Worm (Caenorhabditis elegans) whole organism, L1 larva: ENCODE results near the gene cyp-34A5.

ENCODE experiments used
- F16B12.6 ChIP-seq: fragments of 150-350 bp; optimal IDR thresholded peaks from 2 replicates; lab custom pipeline; 2014; ENCODE audit warnings: missing biosample characterization, missing genetic modification characterization
- alr-1 ChIP-seq: fragments of 200-800 bp; sonication (Bioruptor generic); optimal IDR thresholded peaks from 2 replicates; lab custom pipeline; 2018; ENCODE audit warnings: borderline replicate concordance, mild to moderate bottlenecking, missing genetic modification characterization, missing compliant biosample characterization
- blmp-1 ChIP-seq: fragments of 150-350 bp; optimal IDR thresholded peaks from 2 replicates; lab custom pipeline; 2014; ENCODE audit warnings: missing biosample characterization, missing genetic modification characterization
- ceh-8 ChIP-seq: fragments of 200-800 bp; sonication (Bioruptor generic); optimal IDR thresholded peaks from 2 replicates; lab custom pipeline; 2018; ENCODE audit warnings: mild to moderate bottlenecking, missing genetic modification characterization, moderate library complexity, missing compliant biosample characterization
- ces-1 ChIP-seq: fragments of 150-350 bp; optimal IDR thresholded peaks from 2 replicates; lab custom pipeline; 2014; ENCODE audit warnings: missing biosample characterization, missing genetic modification reagents, missing genetic modification characterization
- dpl-1 ChIP-seq, 3 experiments: fragments of 150-350 bp in 2 of 3; sonication (generic microtip) in 1 of 3; optimal IDR thresholded peaks; 2 replicates each; lab custom pipeline; 2014 to 2017; ENCODE audit warnings: missing biosample characterization in 3 of 3, missing genetic modification characterization in 3 of 3, missing genetic modification reagents in 3 of 3
- efl-1 ChIP-seq, 4 experiments: fragments of 150-350 bp; optimal IDR thresholded peaks in 3 of 4; peaks in 1 of 4; 1 replicate in 1 of 4; 2 replicates in 3 of 4; lab custom pipeline; 2014; ENCODE audit warnings: missing biosample characterization in 2 of 4, missing genetic modification characterization in 2 of 4, missing genetic modification reagents in 2 of 4
- egl-13 ChIP-seq: sonication (generic microtip); optimal IDR thresholded peaks from 2 replicates; lab custom pipeline; 2016; ENCODE audit warnings: missing genotype, missing genetic modification reagents, missing genetic modification characterization, missing compliant biosample characterization
- fkh-8 ChIP-seq: sonication (generic microtip); optimal IDR thresholded peaks from 2 replicates; lab custom pipeline; 2016; ENCODE audit warnings: mild to moderate bottlenecking, missing genetic modification characterization, missing compliant biosample characterization
- grh-1 ChIP-seq: fragments of 200-800 bp; sonication (Bioruptor generic); IDR thresholded peaks from 2 replicates; pipeline ENCODE4 v1.3.6; 2022; ENCODE audit warnings: missing genetic modification reagents, missing genetic modification characterization, missing compliant biosample characterization
- hlh-4 ChIP-seq: sonication (generic microtip); optimal IDR thresholded peaks from 2 replicates; lab custom pipeline; 2016; ENCODE audit warnings: mild to moderate bottlenecking, missing genetic modification characterization, missing compliant biosample characterization
- irx-1 ChIP-seq: sonication (generic microtip); optimal IDR thresholded peaks from 2 replicates; lab custom pipeline; 2016; ENCODE audit warnings: missing genetic modification characterization, missing compliant biosample characterization
- lin-14 ChIP-seq: fragments of 200-800 bp; sonication (Bioruptor generic); optimal IDR thresholded peaks from 2 replicates; lab custom pipeline; 2018; ENCODE audit warnings: mild to moderate bottlenecking, missing genetic modification characterization, moderate library complexity, missing compliant biosample characterization
- lin-35 ChIP-seq, 2 experiments: fragments of 150-350 bp; optimal IDR thresholded peaks; 2 replicates each; lab custom pipeline; 2014; ENCODE audit warnings: missing biosample characterization in 2 of 2, missing genetic modification characterization in 2 of 2, missing genetic modification reagents in 2 of 2
- lir-3 ChIP-seq: sonication (generic microtip); optimal IDR thresholded peaks from 2 replicates; lab custom pipeline; 2016; ENCODE audit warnings: mild to moderate bottlenecking, missing genetic modification characterization, moderate library complexity, missing compliant biosample characterization; ENCODE audit not compliant: poor library complexity
- mab-9 ChIP-seq: fragments of 200-800 bp; sonication (Bioruptor generic); IDR thresholded peaks from 2 replicates; pipeline ENCODE4 v1.3.6; 2022; ENCODE audit warnings: missing genetic modification reagents, missing genetic modification characterization, missing compliant biosample characterization
- mep-1 ChIP-seq: fragments of 150-350 bp; optimal IDR thresholded peaks from 2 replicates; lab custom pipeline; 2014; ENCODE audit warnings: missing biosample characterization, missing genetic modification characterization
- nhr-12 ChIP-seq: sonication (generic microtip); optimal IDR thresholded peaks from 2 replicates; lab custom pipeline; 2017; ENCODE audit warnings: missing biosample characterization, missing genetic modification characterization
- nhr-19 ChIP-seq: fragments of 200-800 bp; sonication (Bioruptor generic); conservative IDR thresholded peaks from 2 replicates; pipeline ENCODE4 v1.3.6; 2022; ENCODE audit warnings: missing genetic modification characterization, missing compliant biosample characterization
- nhr-28 ChIP-seq: fragments of 150-350 bp; optimal IDR thresholded peaks from 2 replicates; lab custom pipeline; 2014; ENCODE audit warnings: missing biosample characterization, missing genetic modification characterization
- nhr-77 ChIP-seq: fragments of 150-350 bp; optimal IDR thresholded peaks from 2 replicates; lab custom pipeline; 2014; ENCODE audit warnings: missing biosample characterization, missing genetic modification characterization
- nhr-84 ChIP-seq: sonication (generic microtip); optimal IDR thresholded peaks from 2 replicates; lab custom pipeline; 2017; ENCODE audit warnings: missing biosample characterization, missing genetic modification characterization
- nhr-85 ChIP-seq: sonication (generic microtip); peaks from one replicate; lab custom pipeline; 2016; ENCODE audit warnings: missing genetic modification characterization, inconsistent platforms, missing compliant biosample characterization
- nhr-90 ChIP-seq: sonication (generic microtip); optimal IDR thresholded peaks from 2 replicates; lab custom pipeline; 2016; ENCODE audit warnings: mild to moderate bottlenecking, missing genetic modification characterization, missing compliant biosample characterization; ENCODE audit not compliant: poor library complexity
- pag-3 ChIP-seq: sonication (generic microtip); optimal IDR thresholded peaks from 2 replicates; lab custom pipeline; 2017; ENCODE audit warnings: missing genetic modification characterization, mild to moderate bottlenecking, missing compliant biosample characterization, antibody characterized with exemption, borderline replicate concordance; ENCODE audit not compliant: insufficient read depth
- rnt-1 ChIP-seq: sonication (generic microtip); optimal IDR thresholded peaks from 2 replicates; lab custom pipeline; 2016; ENCODE audit warnings: mild to moderate bottlenecking, missing genetic modification characterization, moderate library complexity, missing compliant biosample characterization
- sox-4 ChIP-seq: sonication (generic microtip); optimal IDR thresholded peaks from 2 replicates; lab custom pipeline; 2016; ENCODE audit warnings: missing genetic modification characterization, missing compliant biosample characterization
- sptf-1 ChIP-seq: fragments of 150-350 bp; optimal IDR thresholded peaks from 2 replicates; lab custom pipeline; 2014; ENCODE audit warnings: missing biosample characterization, missing genetic modification characterization
- zip-4 ChIP-seq: fragments of 200-800 bp; sonication (Bioruptor generic); optimal IDR thresholded peaks from 2 replicates; lab custom pipeline; 2018; ENCODE audit warnings: mild to moderate bottlenecking, missing genetic modification characterization, moderate library complexity, missing compliant biosample characterization

Gene cyp-34A5

DNA sequence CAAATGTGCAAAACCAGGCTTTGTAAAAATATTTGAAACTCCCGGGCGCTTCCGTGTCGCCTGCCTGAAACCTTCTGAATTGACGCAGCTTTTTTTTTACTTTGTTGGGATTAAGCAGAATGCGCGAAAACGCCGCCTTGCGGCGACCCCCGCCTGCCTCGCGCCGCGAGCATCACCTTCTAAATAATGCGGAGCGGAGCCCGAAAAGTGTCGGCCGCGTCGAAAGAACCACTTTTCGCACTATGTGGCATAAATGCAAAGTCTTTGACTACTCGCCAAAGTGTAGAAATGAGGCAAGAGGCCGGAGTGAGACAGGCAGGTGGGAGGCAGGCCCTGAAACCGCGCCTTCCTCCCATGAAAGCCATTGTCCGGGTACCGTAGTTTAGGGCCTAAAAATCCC is 44.4 kb downstream of the cyp-34A5 start:
- no peak for TF ChIP-seq mab-9 (GFP tag; lab: Robert Waterston, UW)
- no peak for TF ChIP-seq nhr-12 (tag; lab: Kevin White, UChicago)
- no peak for TF ChIP-seq F16B12.6 (tag; lab: Kevin White, UChicago)
- TF ChIP-seq egl-13 (tag; lab: Kevin White, UChicago), result no peak
- TF ChIP-seq sptf-1 (tag; lab: Kevin White, UChicago), result no peak
- no peak for TF ChIP-seq zip-4 (GFP tag; lab: Kevin White, UChicago)
- no peak for TF ChIP-seq nhr-84

DNA sequence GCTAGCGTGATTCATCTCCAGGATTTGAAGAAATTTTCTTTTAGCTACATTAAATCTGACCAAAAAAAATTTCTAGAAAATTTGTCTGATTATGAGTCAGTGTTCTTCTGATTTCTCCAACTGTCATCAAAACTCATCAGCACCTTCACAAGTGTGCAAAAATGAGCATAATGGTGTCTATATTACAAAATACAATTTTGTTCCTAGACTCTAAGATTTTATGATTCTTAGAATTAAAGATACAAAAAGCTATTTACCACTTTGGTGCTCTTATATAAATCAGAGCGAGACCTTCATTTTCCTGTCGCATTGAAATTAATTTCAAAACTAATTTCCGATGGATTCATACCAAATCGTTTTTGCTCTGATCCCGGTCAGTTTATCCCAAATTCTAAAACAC is 45.0 kb downstream of the cyp-34A5 start, which contains the start of gene srx-68:
TSS of gene srx-68 (plus strand) at position 301 of the 400 bp plus-strand sequence.
- TF ChIP-seq lin-14 (no peak), dpl-1 (GFP tag; optimal IDR thresholded peaks at IDR 0.05; lab: Kevin White, UChicago) (no peak), lir-3 (tag; lab: Kevin White, UChicago) (no peak), mab-9 (GFP tag; lab: Robert Waterston, UW) (no peak), lin-35 (GFP tag; optimal IDR thresholded peaks at IDR 0.05; lab: Kevin White, UChicago) (no peak)
- TF ChIP-seq, all 84 proteins: peak for 0

DNA sequence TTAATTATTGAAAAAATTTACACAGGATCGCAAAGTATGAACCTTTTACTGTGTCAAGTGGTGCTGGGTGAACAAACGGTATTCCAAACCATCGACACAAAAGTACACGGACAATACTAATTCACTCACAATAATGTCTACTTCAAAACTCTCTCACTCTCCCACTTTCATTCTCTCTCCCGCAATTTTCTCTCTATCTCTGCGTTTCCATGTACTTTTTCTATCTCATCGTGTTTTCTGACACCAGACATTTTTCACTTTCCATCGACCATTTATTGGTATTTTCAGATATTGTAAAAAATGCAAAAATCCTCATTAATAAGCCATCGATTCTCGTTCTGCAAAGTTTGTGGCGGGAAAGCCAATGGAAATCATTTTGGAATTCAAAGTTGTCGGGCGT is 51.7 kb downstream of the cyp-34A5 start, which contains the start of gene nhr-156:
TSS of gene nhr-156 (plus strand) at position 266 of the 400 bp plus-strand sequence.
- no peak for TF ChIP-seq nhr-90 (tag; lab: Kevin White, UChicago)
- TF ChIP-seq alr-1 (tag; lab: Kevin White, UChicago), result no peak
- no peak for TF ChIP-seq grh-1 (GFP tag; lab: Robert Waterston, UW)
- TF ChIP-seq zip-4 (GFP tag; lab: Kevin White, UChicago), result no peak
- TF ChIP-seq blmp-1 (tag; lab: Kevin White, UChicago), result peak; percentile 78
- no peak for TF ChIP-seq nhr-77 (tag; lab: Kevin White, UChicago)
- no peak for TF ChIP-seq mep-1
- no peak for TF ChIP-seq ces-1 (GFP tag; lab: Kevin White, UChicago)
- no peak for TF ChIP-seq nhr-12 (tag; lab: Kevin White, UChicago)
- no peak for TF ChIP-seq nhr-19
- no peak for TF ChIP-seq hlh-4 (tag; lab: Kevin White, UChicago)
- TF ChIP-seq ceh-8 (GFP tag; lab: Kevin White, UChicago), result no peak
- TF ChIP-seq lin-35 (GFP tag; optimal IDR thresholded peaks at IDR 0.05; lab: Kevin White, UChicago), result peak in 1 of 2 experiments; percentile 13
- TF ChIP-seq rnt-1, result peak; percentile 11
- no peak for TF ChIP-seq sox-4
- TF ChIP-seq nhr-28, result no peak
- TF ChIP-seq pag-3 (tag; lab: Kevin White, UChicago), result no peak
- TF ChIP-seq irx-1, result no peak
- peak in 1 of 2 experiments; percentile 22 for TF ChIP-seq efl-1 (optimal IDR thresholded peaks at IDR 0.05; lab: Kevin White, UChicago)
- TF ChIP-seq efl-1 (GFP tag; optimal IDR thresholded peaks at IDR 0.05 in 1 of 2; lab: Kevin White, UChicago), result peak in 1 of 2 experiments; percentile 8
- peak in 1 of 3 experiments; percentile 9 for TF ChIP-seq dpl-1 (GFP tag; optimal IDR thresholded peaks at IDR 0.05; lab: Kevin White, UChicago)
- no peak for TF ChIP-seq fkh-8 (tag; lab: Kevin White, UChicago)
- peak; percentile 64 for TF ChIP-seq nhr-85 (tag; lab: Kevin White, UChicago)
- TF ChIP-seq, all 84 proteins: peak for 6
